Worm (Caenorhabditis elegans): ENCODE results near the gene set-24.

DNA sequence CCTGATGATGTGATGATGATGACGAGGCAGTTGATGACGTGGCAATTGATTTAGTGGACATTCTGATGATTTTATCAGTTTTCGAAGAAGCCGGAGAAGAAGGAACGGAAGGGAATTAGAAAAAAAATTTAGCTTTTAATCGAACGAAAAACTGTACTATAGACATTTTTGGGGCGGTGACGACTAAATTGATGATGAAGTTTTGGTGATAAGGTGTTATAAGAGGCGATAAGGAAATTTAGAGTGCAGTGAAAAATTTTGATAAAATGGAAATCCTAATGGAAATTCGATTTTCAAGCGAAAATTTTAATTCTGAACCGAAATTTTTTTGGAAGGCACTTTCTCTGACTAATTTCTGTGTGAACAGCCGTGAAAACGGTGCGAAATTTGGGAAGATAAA is 50.8 kb downstream of the set-24 start:
- TF ChIP-seq unc-42 (tag; optimal IDR thresholded peaks at IDR 0.05) (no peak), hlh-13 (GFP tag; optimal IDR thresholded peaks at IDR 0.05) (no peak), pha-4 (tag; optimal IDR thresholded peaks at IDR 0.05) (no peak), K09A11.1 (tag; optimal IDR thresholded peaks at IDR 0.05; ENCODE audit: insufficient read depth) (no peak), nhr-232 (tag; optimal IDR thresholded peaks at IDR 0.05) (no peak)
